Fruit fly (Drosophila melanogaster) whole organism, embryonic: ENCODE measurements around the gene Sbds.

Source experiments
- ATbp ChIP-seq: fragments of 200-800 bp; sonication (Bioruptor generic); optimal IDR thresholded peaks from 2 replicates; lab custom pipeline; 2017; ENCODE audit warnings: missing biosample characterization, mild to moderate bottlenecking, missing genetic modification characterization, missing genetic modification reagents
- Ada2b ChIP-seq: fragments of 200-800 bp; sonication (Bioruptor generic); IDR thresholded peaks from 2 replicates; pipeline ENCODE4 v1.3.6; 2022; ENCODE audit warnings: missing biosample characterization, missing genetic modification characterization
- Atf-2 ChIP-seq: fragments of 200-800 bp; sonication (Bioruptor generic); optimal IDR thresholded peaks from 2 replicates; lab custom pipeline; 2016; ENCODE audit warnings: missing biosample characterization, missing genetic modification characterization
- CG1024 ChIP-seq: fragments of 200-800 bp; sonication (Bioruptor generic); IDR thresholded peaks from 2 replicates; pipeline ENCODE4 v1.3.6; 2022; ENCODE audit warnings: missing biosample characterization, missing genetic modification characterization
- CG10321 ChIP-seq: fragments of 200-800 bp; sonication (Bioruptor generic); IDR thresholded peaks from 2 replicates; pipeline ENCODE4 v1.3.6; 2022; ENCODE audit warnings: missing biosample characterization, missing genetic modification characterization
- CG12744 ChIP-seq: fragments of 200-800 bp; sonication (Bioruptor generic); optimal IDR thresholded peaks from 2 replicates; lab custom pipeline; 2016; ENCODE audit warnings: missing biosample characterization, missing genetic modification characterization
- CG15514 ChIP-seq: fragments of 200-800 bp; sonication (Bioruptor generic); optimal IDR thresholded peaks from 3 replicates; lab custom pipeline; 2017; ENCODE audit warnings: missing biosample characterization, missing genetic modification characterization, mild to moderate bottlenecking, moderate library complexity, missing genetic modification reagents
- CG16779 ChIP-seq: fragments of 200-800 bp; sonication (Bioruptor generic); IDR thresholded peaks from 2 replicates; pipeline ENCODE4 v1.3.6; 2022; ENCODE audit warnings: missing biosample characterization, missing genetic modification characterization
- CG16815 ChIP-seq: fragments of 200-800 bp; sonication (Bioruptor generic); optimal IDR thresholded peaks from 3 replicates; lab custom pipeline; 2017; ENCODE audit warnings: missing biosample characterization, mild to moderate bottlenecking, missing genetic modification characterization
- CG17385 ChIP-seq: fragments of 200-800 bp; sonication (Bioruptor generic); optimal IDR thresholded peaks from 3 replicates; lab custom pipeline; 2018; ENCODE audit warnings: missing biosample characterization, mild to moderate bottlenecking, missing genetic modification characterization
- CG18619 ChIP-seq: fragments of 200-800 bp; sonication (Bioruptor generic); optimal IDR thresholded peaks from 3 replicates; lab custom pipeline; 2017; ENCODE audit warnings: missing biosample characterization, mild to moderate bottlenecking, missing genetic modification characterization
- CG33557 ChIP-seq: fragments of 200-800 bp; sonication (Bioruptor generic); optimal IDR thresholded peaks from 2 replicates; lab custom pipeline; 2019; ENCODE audit warnings: missing biosample characterization, mild to moderate bottlenecking, missing genetic modification characterization, moderate library complexity
- CG4617 ChIP-seq: fragments of 200-800 bp; sonication (Bioruptor generic); optimal IDR thresholded peaks from 3 replicates; lab custom pipeline; 2016; ENCODE audit warnings: missing biosample characterization, missing genetic modification characterization, borderline replicate concordance
- CG5245 ChIP-seq: fragments of 200-800 bp; sonication (Bioruptor generic); optimal IDR thresholded peaks from 3 replicates; lab custom pipeline; 2016; ENCODE audit warnings: missing biosample characterization, missing genetic modification characterization
- CG6254 ChIP-seq: fragments of 200-800 bp; sonication (Bioruptor generic); optimal IDR thresholded peaks from 3 replicates; lab custom pipeline; 2017; ENCODE audit warnings: mild to moderate bottlenecking, missing biosample characterization, missing genetic modification reagents, missing genetic modification characterization
- CG7357 ChIP-seq: fragments of 200-800 bp; sonication (Bioruptor generic); IDR thresholded peaks from 3 replicates; pipeline ENCODE4 v1.3.6; 2022; ENCODE audit warnings: missing biosample characterization, missing genetic modification characterization
- CG7987 ChIP-seq: fragments of 200-800 bp; sonication (Bioruptor generic); optimal IDR thresholded peaks from 2 replicates; lab custom pipeline; 2018; ENCODE audit warnings: missing biosample characterization, mild to moderate bottlenecking, missing genetic modification characterization, moderate library complexity
- CG8089 ChIP-seq: fragments of 200-800 bp; sonication (Bioruptor generic); optimal IDR thresholded peaks from 3 replicates; lab custom pipeline; 2016; ENCODE audit warnings: missing biosample characterization, missing genetic modification characterization
- CG8944 ChIP-seq: fragments of 200-800 bp; sonication (Bioruptor generic); optimal IDR thresholded peaks from 3 replicates; lab custom pipeline; 2016; ENCODE audit warnings: missing biosample characterization, missing genetic modification characterization
- Camta ChIP-seq: fragments of 200-800 bp; sonication (Bioruptor generic); optimal IDR thresholded peaks from 2 replicates; lab custom pipeline; 2016; ENCODE audit warnings: missing biosample characterization, missing genetic modification characterization
- CkIIα-i1 ChIP-seq: fragments of 200-800 bp; sonication (Bioruptor generic); IDR thresholded peaks from 2 replicates; pipeline ENCODE4 v1.3.6; 2022; ENCODE audit warnings: missing biosample characterization, missing genetic modification characterization
- D ChIP-seq, 2 experiments: fragments of 200-800 bp in 1 of 2; fragments of >200 bp in 1 of 2; sonication (Bioruptor generic) in 1 of 2; optimal IDR thresholded peaks; 2 replicates in 1 of 2; 3 replicates in 1 of 2; lab custom pipeline; 2017; ENCODE audit warnings: mild to moderate bottlenecking in 1 of 2, missing biosample characterization in 1 of 2, missing genetic modification characterization in 1 of 2, missing genetic modification reagents in 1 of 2
- Dbx ChIP-seq: fragments of 200-800 bp; sonication (Bioruptor generic); IDR thresholded peaks from 3 replicates; pipeline ENCODE4 v1.3.6; 2022; ENCODE audit warnings: missing biosample characterization, missing genetic modification characterization
- Dp ChIP-seq: fragments of 200-800 bp; sonication (Bioruptor generic); optimal IDR thresholded peaks from 2 replicates; lab custom pipeline; 2018; ENCODE audit warnings: missing biosample characterization, mild to moderate bottlenecking, missing genetic modification characterization, moderate library complexity
- Hand ChIP-seq: fragments of 200-800 bp; sonication (Bioruptor generic); optimal IDR thresholded peaks from 2 replicates; lab custom pipeline; 2017; ENCODE audit warnings: mild to moderate bottlenecking, missing biosample characterization, missing genetic modification reagents, missing genetic modification characterization
- Lim3 ChIP-seq: fragments of 200-800 bp; sonication (Bioruptor generic); IDR thresholded peaks from 2 replicates; pipeline ENCODE4 v1.3.6; 2022; ENCODE audit warnings: missing biosample characterization, missing genetic modification characterization
- MBD-R2 ChIP-seq: fragments of 200-800 bp; sonication (Bioruptor generic); IDR thresholded peaks from 2 replicates; pipeline ENCODE4 v1.3.6; 2022; ENCODE audit warnings: missing biosample characterization, missing genetic modification characterization
- NK7.1 ChIP-seq: fragments of 200-800 bp; sonication (Bioruptor generic); optimal IDR thresholded peaks from 3 replicates; lab custom pipeline; 2016; ENCODE audit warnings: missing biosample characterization, missing genetic modification characterization
- PHDP ChIP-seq: fragments of 200-800 bp; sonication (Bioruptor generic); optimal IDR thresholded peaks from 3 replicates; lab custom pipeline; 2018; ENCODE audit warnings: missing biosample characterization, mild to moderate bottlenecking, missing genetic modification characterization, moderate library complexity
- Poxn ChIP-seq: fragments of 200-800 bp; sonication (Bioruptor generic); IDR thresholded peaks from 2 replicates; pipeline ENCODE4 v1.3.6; 2022; ENCODE audit warnings: missing biosample characterization, missing genetic modification characterization
- Ptx1 ChIP-seq: fragments of 200-800 bp; sonication (Bioruptor generic); IDR thresholded peaks from 2 replicates; pipeline ENCODE4 v1.3.6; 2022; ENCODE audit warnings: missing biosample characterization, missing genetic modification characterization
- Spps ChIP-seq: fragments of 200-800 bp; sonication (Bioruptor generic); optimal IDR thresholded peaks from 2 replicates; lab custom pipeline; 2018; ENCODE audit warnings: missing biosample characterization, mild to moderate bottlenecking, missing genetic modification characterization
- ab ChIP-seq: fragments of 200-800 bp; sonication (Bioruptor generic); optimal IDR thresholded peaks from 2 replicates; lab custom pipeline; 2016; ENCODE audit warnings: missing biosample characterization, missing genetic modification characterization
- ac ChIP-seq: fragments of 200-800 bp; sonication (Bioruptor generic); optimal IDR thresholded peaks from 3 replicates; lab custom pipeline; 2017; ENCODE audit warnings: missing biosample characterization, mild to moderate bottlenecking, missing genetic modification characterization
- ase ChIP-seq: fragments of 200-800 bp; sonication (Bioruptor generic); IDR thresholded peaks from 3 replicates; pipeline ENCODE4 v1.3.6; 2022; ENCODE audit warnings: missing biosample characterization, missing genetic modification characterization
- bigmax ChIP-seq: fragments of 200-800 bp; sonication (Bioruptor generic); optimal IDR thresholded peaks from 2 replicates; lab custom pipeline; 2018; ENCODE audit warnings: missing biosample characterization, mild to moderate bottlenecking, missing genetic modification characterization
- chn ChIP-seq: fragments of 200-800 bp; sonication (Bioruptor generic); optimal IDR thresholded peaks from 2 replicates; lab custom pipeline; 2016; ENCODE audit warnings: missing biosample characterization, missing genetic modification characterization
- dmrt99B ChIP-seq: fragments of 200-800 bp; sonication (Bioruptor generic); optimal IDR thresholded peaks from 2 replicates; lab custom pipeline; 2018; ENCODE audit warnings: missing biosample characterization, mild to moderate bottlenecking, missing genetic modification characterization, moderate library complexity
- esg ChIP-seq: fragments of 200-800 bp; sonication (Bioruptor generic); conservative IDR thresholded peaks from 2 replicates; pipeline ENCODE4 v1.3.6; 2022; ENCODE audit warnings: missing biosample characterization, missing genetic modification characterization
- exex ChIP-seq: fragments of 200-800 bp; sonication (Bioruptor generic); optimal IDR thresholded peaks from 4 replicates; lab custom pipeline; 2018; ENCODE audit warnings: missing biosample characterization, mild to moderate bottlenecking, missing genetic modification characterization, moderate library complexity
- fru ChIP-seq: fragments of >200 bp; optimal IDR thresholded peaks from 2 replicates; lab custom pipeline; 2017
- fu2 ChIP-seq: fragments of 200-800 bp; sonication (Bioruptor generic); optimal IDR thresholded peaks from 2 replicates; lab custom pipeline; 2016; ENCODE audit warnings: missing biosample characterization, missing genetic modification characterization
- gfzf ChIP-seq: fragments of 200-800 bp; sonication (Bioruptor generic); optimal IDR thresholded peaks from 2 replicates; lab custom pipeline; 2016; ENCODE audit warnings: missing biosample characterization, mild to moderate bottlenecking, missing genetic modification characterization, moderate library complexity
- hth ChIP-seq: fragments of >200 bp; optimal IDR thresholded peaks from 2 replicates; lab custom pipeline; 2017; ENCODE audit warnings: inconsistent platforms
- kah ChIP-seq: fragments of 200-800 bp; sonication (Bioruptor generic); optimal IDR thresholded peaks from 2 replicates; lab custom pipeline; 2018; ENCODE audit warnings: missing biosample characterization, mild to moderate bottlenecking, missing genetic modification characterization
- pum ChIP-seq: fragments of 200-800 bp; sonication (Bioruptor generic); optimal IDR thresholded peaks from 2 replicates; lab custom pipeline; 2016; ENCODE audit warnings: missing biosample characterization, missing genetic modification characterization
- sc ChIP-seq, 3 experiments: fragments of >200 bp in 2 of 3; fragments of 200-800 bp in 1 of 3; sonication (Bioruptor generic) in 1 of 3; optimal IDR thresholded peaks; 2 replicates in 2 of 3; 3 replicates in 1 of 3; lab custom pipeline; 2017; ENCODE audit warnings: mild to moderate bottlenecking in 1 of 3, missing biosample characterization in 1 of 3, missing genetic modification characterization in 1 of 3, missing genetic modification reagents in 1 of 3
- sna ChIP-seq: fragments of 200-800 bp; sonication (Bioruptor generic); IDR thresholded peaks from 2 replicates; pipeline ENCODE4 v1.3.6; 2022; ENCODE audit warnings: missing biosample characterization, missing genetic modification characterization; ENCODE audit not compliant: partially characterized antibody
- tgo ChIP-seq: fragments of 200-800 bp; sonication (Bioruptor generic); IDR thresholded peaks from 3 replicates; pipeline ENCODE4 v1.3.6; 2022; ENCODE audit warnings: missing biosample characterization, missing genetic modification characterization
- wdn ChIP-seq: fragments of 200-800 bp; sonication (Bioruptor generic); IDR thresholded peaks from 2 replicates; pipeline ENCODE4 v1.3.6; 2022; ENCODE audit warnings: missing biosample characterization, missing genetic modification characterization
- zfh2 ChIP-seq: fragments of 200-800 bp; sonication (Bioruptor generic); optimal IDR thresholded peaks from 2 replicates; lab custom pipeline; 2016; ENCODE audit warnings: missing biosample characterization, missing genetic modification characterization

Gene Sbds

DNA sequence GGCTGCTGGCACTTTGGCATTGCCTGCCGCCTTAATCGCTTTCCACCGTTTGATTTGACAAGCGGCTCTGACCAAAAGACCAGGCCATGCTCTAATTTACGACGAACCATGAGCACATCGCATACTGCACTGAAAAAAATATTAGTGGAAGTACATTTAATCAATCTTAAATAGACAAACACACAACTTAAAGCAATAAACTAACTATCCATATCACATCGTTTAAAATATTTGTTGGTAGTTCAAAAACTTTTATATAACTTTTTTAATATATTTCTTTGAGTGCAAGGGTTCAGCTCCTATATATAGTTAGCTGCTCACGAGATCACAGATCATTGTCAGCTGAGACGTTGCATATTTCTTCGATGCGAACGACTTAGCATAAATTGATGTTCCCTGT is 46.8 kb upstream of the Sbds start (continued):
- TF ChIP-seq CG1024 (GFP tag; lab: Robert Waterston, UW) (peak; percentile 66; the same call in 1 of the 2 replicates), CG17385 (GFP tag; lab: Kevin White, UChicago) (peak; percentile 70), bigmax (no peak), CG7357 (GFP tag; lab: Robert Waterston, UW) (no peak), hth (lab: Kevin White, UChicago) (no peak), fru (lab: Kevin White, UChicago) (no peak), CG18619 (GFP tag; lab: Kevin White, UChicago) (peak; percentile 37), Lim3 (no peak), ab (GFP tag; lab: Kevin White, UChicago) (no peak), CG8944 (GFP tag; lab: Kevin White, UChicago) (peak; percentile 25), zfh2 (GFP tag; lab: Kevin White, UChicago) (no peak), CG33557 (GFP tag; lab: Kevin White, UChicago) (no peak), exex (tag; lab: Kevin White, UChicago) (no peak), pum (peak; percentile 27), dmrt99B (tag; lab: Kevin White, UChicago) (peak; percentile 77), Dbx (GFP tag; lab: Robert Waterston, UW) (peak; percentile 45; the same call in 1 of the 3 replicates), wdn (GFP tag; lab: Robert Waterston, UW) (no peak), Dp (GFP tag; lab: Kevin White, UChicago) (no peak), sc (optimal IDR thresholded peaks at IDR 0.05; lab: Kevin White, UChicago) (no peak), sc (GFP tag; optimal IDR thresholded peaks at IDR 0.05; lab: Kevin White, UChicago) (peak; percentile 12), CG7987 (GFP tag; lab: Kevin White, UChicago) (no peak), CG10321 (GFP tag; lab: Robert Waterston, UW) (no peak), kah (GFP tag; lab: Kevin White, UChicago) (peak; percentile 61), CG4617 (GFP tag; lab: Kevin White, UChicago) (no peak), NK7.1 (GFP tag; lab: Kevin White, UChicago) (no peak), CG15514 (GFP tag; lab: Kevin White, UChicago) (peak; percentile 20), CG8089 (no peak), sna (GFP tag; lab: Robert Waterston, UW) (no peak), CG16779 (GFP tag; lab: Robert Waterston, UW) (no peak), tgo (peak; percentile 62), fu2 (GFP tag; lab: Kevin White, UChicago) (no peak), Spps (tag; lab: Kevin White, UChicago) (no peak), Atf-2 (GFP tag; lab: Kevin White, UChicago) (no peak), Poxn (no peak), CkIIα-i1 (GFP tag; lab: Robert Waterston, UW) (no peak), Ptx1 (GFP tag; lab: Robert Waterston, UW) (peak; percentile 68), esg (GFP tag; lab: Robert Waterston, UW) (peak; percentile 65), chn (GFP tag; lab: Kevin White, UChicago) (peak; percentile 15), PHDP (tag; lab: Kevin White, UChicago) (peak; percentile 75), D (optimal IDR thresholded peaks at IDR 0.05; lab: Kevin White, UChicago) (no peak), D (GFP tag; optimal IDR thresholded peaks at IDR 0.05; lab: Kevin White, UChicago) (peak; percentile 48), ase (peak; percentile 45; the same call in 1 of the 3 replicates), Hand (GFP tag; lab: Kevin White, UChicago) (no peak), CG5245 (GFP tag; lab: Kevin White, UChicago) (peak; percentile 36), Ada2b (peak; percentile 58), CG12744 (GFP tag; lab: Kevin White, UChicago) (no peak), ATbp (peak; percentile 61), gfzf (no peak), ac (GFP tag; lab: Kevin White, UChicago) (no peak), CG16815 (GFP tag; lab: Kevin White, UChicago) (peak; percentile 28), CG6254 (GFP tag; lab: Kevin White, UChicago) (peak; percentile 30), Camta (GFP tag; lab: Kevin White, UChicago) (peak; percentile 21), MBD-R2 (no peak; the same call in 1 of the 2 replicates)
